Fruit fly (Drosophila melanogaster) ovary, adult (tissue): Measurements from ENCODE around the gene Sec15.

ENCODE experiments used
- CG17801 ChIP-seq: fragments of 200-800 bp; optimal IDR thresholded peaks from 2 replicates; lab custom pipeline; 2019; ENCODE audit warnings: missing biosample characterization, mild to moderate bottlenecking, missing genetic modification characterization, moderate library complexity; ENCODE audit not compliant: partially characterized antibody

The Sec15 gene

DNA sequence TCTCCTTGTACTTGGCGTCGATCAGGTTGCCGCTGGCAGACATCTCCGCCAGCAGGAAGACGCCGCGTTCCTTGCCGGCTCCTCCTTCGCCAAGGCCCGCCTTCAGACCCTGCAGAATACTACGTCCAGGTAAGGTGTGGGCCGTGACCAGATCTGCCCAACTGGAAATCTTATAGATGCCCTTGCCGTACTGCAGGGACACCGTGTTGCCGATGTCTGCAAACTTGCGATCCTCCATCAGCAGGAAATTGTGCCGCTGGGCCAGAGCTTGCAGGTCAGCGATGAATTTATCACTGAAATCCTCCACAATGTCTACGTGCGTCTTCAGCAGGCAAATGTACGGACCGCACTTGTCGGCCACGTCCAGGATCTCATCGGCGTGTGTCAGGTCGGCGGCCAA lies 36.5 kb downstream of the Sec15 start:
- TF ChIP-seq CG17801 (GFP tag; lab: Kevin White, UChicago) = no peak

DNA sequence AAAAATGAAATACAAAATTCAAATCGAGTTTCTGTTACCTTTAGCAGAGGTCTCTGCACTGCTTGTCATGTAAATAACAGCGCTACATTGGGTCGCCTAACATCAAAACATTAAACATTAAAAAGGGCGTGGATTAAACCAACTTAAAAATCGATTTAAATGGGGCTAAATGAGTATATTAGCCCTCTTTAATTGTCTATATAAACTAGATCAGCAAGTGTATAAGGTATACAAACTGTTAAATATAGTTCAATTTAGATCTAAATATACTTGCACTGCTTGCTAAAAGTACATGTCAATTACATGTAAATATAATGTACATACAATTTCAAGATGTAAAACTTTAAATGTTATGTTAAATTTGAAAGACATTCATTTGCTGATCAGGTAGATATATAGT lies 38.0 kb downstream of the Sec15 start:
- no peak for TF ChIP-seq CG17801 (GFP tag; lab: Kevin White, UChicago)

DNA sequence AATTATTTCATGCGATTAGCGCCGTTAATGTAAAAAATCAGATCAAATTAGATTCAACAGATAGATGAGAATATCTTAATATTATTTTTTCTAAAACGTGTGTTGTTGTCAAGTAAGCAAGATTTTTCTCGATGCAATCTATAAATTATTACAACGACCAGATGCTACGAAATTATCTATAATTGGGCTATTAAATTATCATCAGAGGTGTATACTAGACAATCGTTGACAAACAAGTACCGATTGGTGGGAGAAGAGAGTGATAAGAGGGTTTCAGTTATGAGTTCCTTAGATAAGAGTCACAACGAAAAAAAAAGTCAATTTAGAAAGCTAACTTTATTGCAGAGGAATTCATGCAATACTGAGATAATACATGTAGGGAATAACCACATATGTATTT lies 40.2 kb downstream of the Sec15 start:
- TF ChIP-seq CG17801 (GFP tag; lab: Kevin White, UChicago) = no peak

DNA sequence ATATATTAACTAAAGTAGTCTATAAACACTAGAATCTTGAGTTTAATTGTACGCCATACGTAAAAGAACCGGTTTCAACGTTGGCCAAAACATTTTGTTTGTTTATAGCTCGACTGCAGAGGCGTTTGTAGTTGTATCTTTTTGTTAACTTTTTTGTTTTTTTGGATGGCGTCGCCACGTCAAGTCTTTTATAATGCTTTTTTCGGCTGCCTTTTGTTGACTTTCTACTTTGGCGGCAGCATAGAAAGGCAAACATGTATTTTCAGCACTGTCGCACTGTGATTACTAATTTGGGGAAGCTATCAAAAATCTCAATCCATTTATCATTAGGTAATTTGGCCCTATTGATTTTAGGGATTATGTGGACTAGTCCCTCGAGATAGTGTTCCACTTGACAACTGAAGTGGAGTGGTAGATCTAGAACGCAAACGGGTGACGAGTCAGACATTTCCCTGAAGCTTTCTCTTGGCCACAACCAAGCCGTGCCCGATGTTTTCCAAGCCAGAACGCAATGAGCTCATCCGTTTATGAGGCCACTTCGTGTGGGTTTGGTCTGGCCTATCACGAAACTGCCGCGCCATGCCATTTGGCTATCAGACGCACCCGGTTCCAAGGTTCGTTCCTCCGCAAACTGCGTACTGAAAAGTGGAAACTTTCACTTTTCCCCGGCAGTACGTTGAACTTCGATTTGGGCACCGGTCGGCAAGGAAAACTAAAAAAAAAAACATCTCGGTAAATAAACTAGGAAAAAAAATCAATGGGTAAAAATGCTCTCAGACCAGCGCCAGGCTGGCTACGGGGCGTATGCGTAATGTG lies 41.1 kb downstream of the Sec15 start:
- no peak for TF ChIP-seq CG17801 (GFP tag; lab: Kevin White, UChicago)

DNA sequence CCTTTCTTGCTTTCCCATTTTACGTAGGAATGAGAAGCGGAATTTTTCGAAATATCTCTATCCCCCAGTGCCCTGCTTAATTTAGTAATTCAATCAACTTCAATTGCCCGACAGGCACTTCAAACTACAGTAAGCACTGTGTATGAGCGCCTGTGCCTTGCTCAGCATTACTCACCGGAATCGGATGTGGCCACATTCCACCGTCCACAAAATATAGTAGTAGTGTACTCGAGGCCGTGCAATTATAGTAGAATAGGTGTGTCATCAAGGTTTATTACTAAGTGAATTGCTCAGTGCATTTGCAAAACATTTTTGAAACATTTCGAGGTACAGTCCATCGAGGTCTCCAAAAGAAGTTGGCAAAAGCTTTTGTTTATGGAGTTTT lies 42.1 kb downstream of the Sec15 start:
- TF ChIP-seq CG17801 (GFP tag; lab: Kevin White, UChicago) = no peak

DNA sequence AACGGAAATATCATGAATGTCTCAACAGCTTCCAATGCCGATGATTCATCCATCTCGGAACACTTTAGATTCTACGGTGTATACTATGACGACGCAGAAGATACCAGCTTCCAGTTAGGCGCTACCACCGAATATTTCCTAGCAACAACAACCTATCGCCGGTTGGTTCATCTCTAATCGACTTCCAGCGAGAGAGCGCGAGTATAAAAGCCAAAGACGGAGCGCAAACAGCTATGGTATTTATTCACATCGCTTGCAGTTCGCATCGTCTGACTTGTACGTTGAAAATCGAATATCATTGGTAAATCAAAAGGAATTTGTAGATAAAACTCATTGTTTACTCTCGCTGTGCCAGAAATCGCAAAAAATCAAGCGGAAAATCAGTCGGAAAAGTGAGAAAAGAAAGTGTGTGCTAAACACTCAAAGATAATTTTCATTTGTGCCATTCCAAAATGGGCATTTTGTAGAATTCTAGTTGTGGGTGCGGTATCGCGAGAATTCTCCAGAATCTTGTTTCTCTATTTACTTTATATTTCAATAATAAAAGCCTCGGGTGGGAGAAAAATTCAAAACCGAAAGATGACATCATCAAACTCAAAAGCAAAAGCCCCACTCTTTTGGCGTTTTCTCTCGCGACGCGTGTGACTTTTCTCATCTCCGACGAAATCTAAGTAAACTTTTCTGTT lies 42.6 kb downstream of the Sec15 start, which contains the start of gene AnxB9:
Gene AnxB9 (plus strand): TSS at position 232 of the 686 bp plus-strand sequence.
- peak; percentile 66 for TF ChIP-seq CG17801 (GFP tag; lab: Kevin White, UChicago)

DNA sequence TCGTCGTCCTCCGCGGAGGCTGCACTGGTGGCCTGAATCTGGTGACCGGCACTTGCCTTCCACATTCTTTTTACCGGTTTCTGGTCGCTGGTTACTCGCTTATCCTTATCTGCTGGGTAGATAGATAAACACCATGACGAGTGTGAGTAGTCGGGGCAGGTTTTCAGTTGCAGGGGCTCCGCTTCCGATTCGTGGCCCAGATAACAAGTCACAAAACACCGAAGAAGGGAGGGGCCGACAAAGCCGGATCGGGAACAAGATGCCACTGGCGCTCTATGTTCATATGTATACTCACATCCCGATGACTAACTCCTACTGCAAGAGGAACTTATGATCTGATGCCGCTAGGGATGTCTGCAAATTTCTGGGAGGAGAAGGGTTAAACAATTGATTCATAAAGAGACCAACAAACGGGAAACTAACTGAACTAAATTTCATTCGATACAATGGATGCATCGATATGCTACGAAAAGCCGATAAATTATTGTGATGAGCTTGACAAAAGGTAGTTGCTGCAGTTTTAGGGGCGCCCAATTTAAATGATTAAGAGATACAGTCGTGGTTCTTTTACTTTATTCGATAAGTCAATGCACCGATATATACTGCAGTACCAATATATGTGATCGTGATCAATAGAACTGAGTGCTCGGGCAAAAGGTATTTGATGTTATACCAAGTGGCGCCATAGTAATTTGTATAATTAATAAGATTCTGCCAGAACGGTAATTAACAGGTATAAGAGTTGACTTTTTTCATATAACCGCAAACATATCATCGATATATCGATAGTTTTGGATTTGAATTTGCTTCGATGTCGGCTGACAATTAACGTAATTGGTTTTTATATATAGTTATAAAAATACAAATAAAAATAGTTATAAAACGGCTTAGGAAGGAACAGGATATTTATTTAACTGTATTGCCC lies 43.5 kb downstream of the Sec15 start, which contains the start of gene Cortactin:
Gene Cortactin (minus strand): TSS at position 472 of the 925 bp plus-strand sequence.
- no peak for TF ChIP-seq CG17801 (GFP tag; lab: Kevin White, UChicago)

DNA sequence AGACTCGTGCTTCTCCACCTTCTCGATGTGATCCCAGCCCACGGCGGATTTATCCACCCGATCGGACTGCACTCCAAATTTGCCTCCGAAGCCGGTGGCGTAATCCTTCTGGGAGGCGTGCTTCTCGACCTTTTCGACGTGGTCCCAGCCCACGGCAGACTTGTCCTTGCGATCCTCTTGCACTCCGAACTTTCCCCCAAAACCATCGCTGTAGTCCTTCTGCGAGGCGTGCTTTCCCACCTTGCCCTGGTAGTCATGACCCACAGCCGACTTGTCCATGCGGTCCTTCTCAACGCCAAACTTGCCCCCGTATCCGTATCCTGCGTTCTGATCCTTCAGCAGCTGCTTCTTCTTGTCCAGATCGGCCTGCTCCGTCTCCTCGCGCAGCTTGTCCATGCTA lies 44.3 kb downstream of the Sec15 start:
- no peak for TF ChIP-seq CG17801 (GFP tag; lab: Kevin White, UChicago)

DNA sequence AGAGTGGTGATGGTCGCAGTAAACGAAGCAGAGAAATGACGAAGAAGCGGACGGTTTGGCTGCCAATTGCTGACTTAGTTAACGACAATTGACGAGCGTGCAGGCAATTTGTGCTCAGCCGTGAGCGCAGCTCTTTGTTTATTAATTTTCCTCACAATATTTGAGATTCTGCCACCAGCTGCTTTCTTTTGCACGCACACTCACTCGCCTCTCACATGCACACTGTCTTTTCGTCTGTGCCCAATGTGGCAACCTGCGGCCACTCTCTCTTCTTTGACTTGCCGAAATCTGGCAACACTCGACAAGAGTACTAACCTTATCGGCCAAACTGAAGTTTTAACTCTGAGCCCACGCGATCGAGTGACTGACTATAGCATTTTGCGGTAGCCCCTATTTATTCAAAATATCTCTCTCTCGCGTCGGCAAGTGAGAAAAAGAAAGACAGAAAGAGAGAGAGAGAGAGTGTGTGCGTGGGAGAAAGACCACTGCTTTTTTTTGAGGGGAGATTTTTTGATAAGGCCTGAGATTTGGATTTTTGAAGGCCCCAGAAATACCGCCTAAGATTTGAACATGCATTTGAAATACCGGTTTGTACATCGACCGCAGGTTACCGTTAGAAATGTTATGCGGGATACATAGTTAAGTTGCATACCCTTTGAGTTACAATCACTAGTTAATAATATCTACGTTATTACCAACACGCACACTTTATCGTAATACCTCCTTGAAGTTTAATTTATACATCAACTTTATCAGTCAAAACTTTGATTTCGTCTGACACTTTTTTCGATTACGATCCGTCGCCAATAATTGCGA lies 47.1 kb downstream of the Sec15 start, which contains the start of gene Mvl:
Gene Mvl (minus strand): TSS at position 371 of the 816 bp plus-strand sequence.
- TF ChIP-seq CG17801 (GFP tag; lab: Kevin White, UChicago) = peak; percentile 12

DNA sequence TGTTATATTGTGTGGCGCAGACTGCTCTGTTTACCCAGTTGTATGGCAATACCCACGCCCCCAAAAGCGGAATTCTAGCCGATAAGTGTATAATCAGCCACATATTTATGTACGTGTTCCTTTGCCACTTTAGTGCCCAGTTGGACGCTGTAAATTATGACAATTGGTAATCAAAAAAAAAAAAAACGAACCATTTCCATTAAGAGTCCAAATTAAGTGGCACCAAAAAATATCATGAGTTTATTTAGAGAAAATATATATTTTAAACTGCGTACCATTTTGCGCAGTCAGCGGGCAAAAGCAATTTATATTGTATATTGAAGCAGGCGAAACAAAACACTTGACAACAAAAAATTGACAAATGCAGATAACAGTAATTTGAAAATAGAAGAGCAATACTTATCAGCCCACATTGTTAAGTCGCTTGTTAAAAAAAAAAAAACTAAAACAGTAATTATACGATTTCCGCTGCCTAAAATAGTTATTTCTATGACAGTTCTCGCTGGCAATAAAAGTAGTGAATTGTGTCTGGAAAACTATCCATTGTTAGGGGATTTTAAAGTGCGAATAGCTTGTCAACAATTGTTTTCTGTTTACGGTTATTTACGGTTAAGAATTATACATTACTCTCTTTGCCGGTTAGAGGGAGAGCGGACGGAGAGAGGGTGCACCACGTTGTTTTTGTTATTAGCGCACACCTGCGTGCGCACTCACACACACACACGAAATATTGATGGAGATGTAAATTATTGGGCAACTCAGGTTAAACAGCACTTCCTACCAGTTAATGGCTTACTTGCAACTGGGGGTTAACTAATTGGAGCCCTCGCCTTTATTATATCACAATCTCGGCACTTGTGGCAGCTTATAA lies 48.1 kb downstream of the Sec15 start:
- TF ChIP-seq CG17801 (GFP tag; lab: Kevin White, UChicago) = no peak

DNA sequence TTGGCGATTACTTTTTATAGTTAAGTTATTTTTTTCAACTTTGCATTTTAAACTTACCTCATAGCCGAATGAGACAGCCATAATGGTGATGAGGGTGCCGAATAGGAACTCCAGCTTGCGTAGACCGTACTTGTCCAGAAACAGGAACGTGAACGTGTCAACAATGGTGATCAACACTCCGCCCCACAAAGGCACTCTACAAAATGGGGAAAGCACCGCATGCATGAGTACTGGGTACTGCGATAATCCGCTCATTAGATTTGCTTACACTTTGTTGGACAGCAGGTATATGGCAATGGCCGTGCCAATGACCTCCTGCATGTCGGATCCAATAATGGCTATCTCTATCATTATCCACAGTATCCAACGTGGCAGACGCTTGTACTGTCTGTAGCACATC lies 50.3 kb downstream of the Sec15 start:
- no peak for TF ChIP-seq CG17801 (GFP tag; lab: Kevin White, UChicago)
